Worm (Caenorhabditis elegans): Measurements from ENCODE around the gene F09C6.16.
A peak's percentile ranks its signal among the peaks of the same experiment; 100 is the strongest.

F09C6.16 gene

DNA sequence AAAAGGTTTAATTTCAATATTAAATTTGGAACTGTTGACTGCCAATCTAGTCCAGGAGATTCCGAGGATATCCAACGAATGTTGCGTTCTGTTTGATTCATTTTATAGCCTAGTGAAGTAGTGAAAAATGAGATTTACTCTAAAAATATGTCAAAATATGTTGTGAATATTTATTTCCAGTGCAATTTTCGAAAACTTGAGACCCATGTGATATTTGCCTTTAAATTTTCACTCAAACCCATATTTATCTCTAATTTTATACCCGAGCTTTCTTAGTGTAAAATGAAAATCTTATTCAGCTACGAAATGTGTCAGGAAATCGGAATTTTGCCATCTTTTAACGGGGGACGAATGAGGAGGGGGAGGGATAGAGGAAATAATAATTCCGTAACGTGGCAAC, at the start of gene F09C6.16:
TSS of gene F09C6.16 (minus strand) at position 101 of the 400 bp plus-strand sequence.
- TF ChIP-seq lir-3 (tag; optimal IDR thresholded peaks at IDR 0.05): no peak
- peak in 1 of 2 experiments; percentile 6 for TF ChIP-seq unc-62 (GFP tag; optimal IDR thresholded peaks at IDR 0.05 in 1 of 2)
- no peak for TF ChIP-seq unc-62 (tag; optimal IDR thresholded peaks at IDR 0.05)

DNA sequence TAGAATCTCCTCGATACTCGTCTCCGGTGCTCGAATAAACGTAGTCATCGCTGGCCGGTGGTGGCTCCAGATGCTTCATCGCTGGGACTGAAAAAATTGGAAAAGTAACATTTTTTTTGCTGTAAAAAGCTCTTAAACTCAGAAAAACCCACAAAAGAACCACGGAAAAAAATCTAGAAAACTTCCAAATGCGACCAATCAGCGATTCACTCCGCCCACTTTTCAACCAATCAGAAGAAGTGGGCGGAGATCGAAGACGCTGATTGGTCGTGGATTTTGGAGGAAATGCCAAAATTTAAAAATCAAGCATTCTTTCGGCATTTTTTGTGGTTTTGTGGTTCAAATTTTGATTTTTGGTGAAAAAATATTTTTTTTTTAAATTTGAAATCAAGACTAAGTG, 49.2 kb upstream of the F09C6.16 start:
- TF ChIP-seq daf-8 (GFP tag; IDR thresholded peaks at IDR 0.05) (no peak), unc-62 (GFP tag; optimal IDR thresholded peaks at IDR 0.05 in 1 of 2) (peak in 1 of 2 experiments; percentile 30), unc-62 (tag; optimal IDR thresholded peaks at IDR 0.05) (no peak), F49E8.2 (tag; optimal IDR thresholded peaks at IDR 0.05; ENCODE audit: borderline replicate concordance) (no peak), tag-97 (GFP tag; IDR thresholded peaks at IDR 0.05) (no peak)

DNA sequence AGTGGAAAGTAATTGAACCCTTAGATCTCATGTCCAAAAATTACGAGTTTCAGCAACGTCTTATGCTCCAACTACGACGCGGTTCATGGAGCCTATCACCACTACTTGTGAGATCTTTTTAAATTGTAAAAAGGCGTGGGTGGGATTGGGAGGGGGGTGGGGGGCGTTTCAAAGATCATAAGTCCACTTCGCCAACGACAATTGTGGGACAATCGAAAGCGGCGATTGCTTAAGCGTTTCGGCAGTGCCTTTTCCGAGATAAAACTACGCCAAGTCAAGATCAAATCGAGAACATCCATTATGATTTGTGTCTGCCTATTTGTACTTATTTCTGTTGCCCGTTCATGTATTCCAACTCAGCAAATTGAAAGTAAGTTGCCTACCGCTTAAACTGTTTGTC, 46.5 kb upstream of the F09C6.16 start, which contains the start of gene clec-239:
TSS of gene clec-239 (plus strand) at position 301 of the 400 bp plus-strand sequence.
- no peak for TF ChIP-seq hlh-30 (tag; optimal IDR thresholded peaks at IDR 0.05; ENCODE audit: insufficient read depth)
- TF ChIP-seq lin-39 (tag; optimal IDR thresholded peaks at IDR 0.05): no peak
- TF ChIP-seq pqm-1 (tag; optimal IDR thresholded peaks at IDR 0.05): no peak
- no peak for TF ChIP-seq sdz-12 (GFP tag; optimal IDR thresholded peaks at IDR 0.05)
- TF ChIP-seq php-3 (GFP tag; IDR thresholded peaks at IDR 0.05): no peak
- TF ChIP-seq mdt-29 (GFP tag; IDR thresholded peaks at IDR 0.05): no peak
- TF ChIP-seq lin-13 (GFP tag; optimal IDR thresholded peaks at IDR 0.05): no peak
- TF ChIP-seq dmd-6 (GFP tag; IDR thresholded peaks at IDR 0.05): no peak
- TF ChIP-seq zip-11 (GFP tag; IDR thresholded peaks at IDR 0.05): no peak
- no peak for TF ChIP-seq ctbp-1 (GFP tag; IDR thresholded peaks at IDR 0.05)
- no peak for TF ChIP-seq egl-43 (GFP tag; IDR thresholded peaks at IDR 0.05)
- TF ChIP-seq attf-4 (tag; optimal IDR thresholded peaks at IDR 0.05): no peak
- no peak for TF ChIP-seq zfp-2 (tag; optimal IDR thresholded peaks at IDR 0.05)
- no peak for TF ChIP-seq pha-4 (GFP tag; IDR thresholded peaks at IDR 0.05)
- TF ChIP-seq pha-4 (tag; optimal IDR thresholded peaks at IDR 0.05): no peak
- no peak for TF ChIP-seq unc-39 (tag; optimal IDR thresholded peaks at IDR 0.05)
- no peak for TF ChIP-seq nhr-111 (GFP tag; optimal IDR thresholded peaks at IDR 0.05)
- TF ChIP-seq nhr-11 (tag; optimal IDR thresholded peaks at IDR 0.05): no peak
- TF ChIP-seq zfp-3 (GFP tag; conservative IDR thresholded peaks at IDR 0.05): no peak
- TF ChIP-seq Y5F2A.4 (GFP tag; optimal IDR thresholded peaks at IDR 0.05): no peak

DNA sequence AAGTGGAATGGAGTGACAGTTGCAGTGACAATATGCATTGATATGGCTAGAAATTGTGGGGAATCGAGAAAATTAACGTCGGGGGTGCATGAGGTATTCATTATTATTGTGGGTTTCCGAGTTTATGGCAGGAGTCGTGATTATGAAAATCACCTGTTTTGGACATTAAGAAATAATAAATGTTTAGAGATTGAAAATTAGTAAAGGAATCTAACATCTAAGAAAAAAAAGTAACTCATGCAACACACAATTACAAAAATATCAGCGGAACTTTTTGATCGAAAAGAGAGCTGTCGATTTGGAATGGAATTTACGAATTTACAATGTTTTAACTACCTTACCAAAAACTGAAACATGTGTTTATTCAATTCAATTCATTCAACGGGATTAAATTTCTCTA, 45.0 kb upstream of the F09C6.16 start, which contains the start of gene srh-206:
TSS of gene srh-206 (minus strand) at position 101 of the 400 bp plus-strand sequence.
- TF ChIP-seq daf-19 (GFP tag; conservative IDR thresholded peaks at IDR 0.05): no peak
- TF ChIP-seq lin-1 (GFP tag; IDR thresholded peaks at IDR 0.05): no peak
- no peak for TF ChIP-seq ceh-28 (tag; optimal IDR thresholded peaks at IDR 0.05)
- TF ChIP-seq php-3 (GFP tag; IDR thresholded peaks at IDR 0.05): no peak
- TF ChIP-seq zip-2 (tag; optimal IDR thresholded peaks at IDR 0.05): no peak
- TF ChIP-seq zip-11 (GFP tag; IDR thresholded peaks at IDR 0.05): no peak

DNA sequence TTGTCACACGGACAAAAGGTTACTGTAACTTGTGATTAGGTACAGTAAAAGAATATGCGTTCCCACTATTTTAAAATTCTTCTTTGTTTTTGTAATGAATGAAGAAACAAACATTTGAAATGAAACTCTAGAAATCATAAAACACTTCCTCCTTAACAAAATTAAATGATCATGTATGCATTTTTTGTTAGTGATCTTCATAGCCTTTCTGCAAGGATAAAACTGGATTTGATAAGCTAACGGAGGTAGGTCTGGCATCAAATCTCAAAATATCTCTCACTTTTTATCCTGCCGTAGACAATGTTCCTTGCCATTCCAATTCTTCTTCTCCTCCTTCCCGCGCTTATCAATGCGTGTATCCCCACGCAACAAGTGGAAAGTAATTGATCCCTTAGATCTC, 41.7 kb upstream of the F09C6.16 start, which contains the start of gene clec-238:
TSS of gene clec-238 (plus strand) at position 301 of the 400 bp plus-strand sequence.
- TF ChIP-seq attf-4 (tag; optimal IDR thresholded peaks at IDR 0.05): no peak
- TF ChIP-seq egl-43 (GFP tag; IDR thresholded peaks at IDR 0.05): no peak
- TF ChIP-seq fos-1 (tag; optimal IDR thresholded peaks at IDR 0.05): no peak
- no peak for TF ChIP-seq R02D3.7 (tag; optimal IDR thresholded peaks at IDR 0.05)
- no peak for TF ChIP-seq Y5F2A.4 (GFP tag; optimal IDR thresholded peaks at IDR 0.05)
- no peak for TF ChIP-seq unc-130 (GFP tag; optimal IDR thresholded peaks at IDR 0.05)
- TF ChIP-seq daf-19 (GFP tag; conservative IDR thresholded peaks at IDR 0.05): no peak
- TF ChIP-seq mxl-3 (GFP tag; optimal IDR thresholded peaks at IDR 0.05): no peak
- no peak for TF ChIP-seq daf-8 (GFP tag; IDR thresholded peaks at IDR 0.05)
- no peak for TF ChIP-seq zfp-3 (GFP tag; conservative IDR thresholded peaks at IDR 0.05)
- TF ChIP-seq nhr-102 (tag; optimal IDR thresholded peaks at IDR 0.05): no peak
- TF ChIP-seq madf-5 (GFP tag; IDR thresholded peaks at IDR 0.05): no peak
- TF ChIP-seq nhr-10 (tag; optimal IDR thresholded peaks at IDR 0.05): no peak
- TF ChIP-seq lin-15B (tag; optimal IDR thresholded peaks at IDR 0.05): no peak
- no peak for TF ChIP-seq F37D6.2 (tag; optimal IDR thresholded peaks at IDR 0.05)
- TF ChIP-seq F10B5.3 (tag; optimal IDR thresholded peaks at IDR 0.05): no peak

Data from whole organism, L4 larva.